Worm (Caenorhabditis elegans): ENCODE results near the gene sams-1.

The sams-1 gene

ce11 chrX:11933547-11933946 lies 32.2 kb upstream of the sams-1 start:
- no peak for TF ChIP-seq fax-1 (tag; optimal IDR thresholded peaks at IDR 0.05)
- TF ChIP-seq nfya-1 (tag; optimal IDR thresholded peaks at IDR 0.05): peak; percentile 47
- no peak for TF ChIP-seq hlh-30 (tag; optimal IDR thresholded peaks at IDR 0.05; ENCODE audit: insufficient read depth)

ce11 chrX:11934933-11935332 lies 30.8 kb upstream of the sams-1 start:
- TF ChIP-seq npax-4 (tag; optimal IDR thresholded peaks at IDR 0.05) (peak; percentile 50), fkh-10 (GFP tag; optimal IDR thresholded peaks at IDR 0.05) (no peak), sox-2 (GFP tag; IDR thresholded peaks at IDR 0.05) (peak; percentile 33; the same call in 1 of the 2 replicates), C08G9.2 (tag; optimal IDR thresholded peaks at IDR 0.05) (peak; percentile 47), sdc-2 (tag; optimal IDR thresholded peaks at IDR 0.05) (peak; percentile 96), ceh-31 (tag; optimal IDR thresholded peaks at IDR 0.05) (peak; percentile 52), rnt-1 (tag; optimal IDR thresholded peaks at IDR 0.05) (peak; percentile 18), fkh-6 (tag; optimal IDR thresholded peaks at IDR 0.05) (peak; percentile 29), ceh-18 (tag; optimal IDR thresholded peaks at IDR 0.05) (peak; percentile 31), ref-2 (tag; optimal IDR thresholded peaks at IDR 0.05) (peak; percentile 55), ets-4 (tag; optimal IDR thresholded peaks at IDR 0.05) (peak; percentile 2), ceh-48 (tag; optimal IDR thresholded peaks at IDR 0.05) (peak; percentile 34), ceh-14 (tag; optimal IDR thresholded peaks at IDR 0.05) (peak; percentile 27), elt-2 (tag; optimal IDR thresholded peaks at IDR 0.05) (peak; percentile 72), ahr-1 (tag; optimal IDR thresholded peaks at IDR 0.05) (peak; percentile 19), pat-9 (tag; optimal IDR thresholded peaks at IDR 0.05) (peak; percentile 63), tbx-7 (tag; optimal IDR thresholded peaks at IDR 0.05) (peak; percentile 27), Y22D7AL.16 (tag; optimal IDR thresholded peaks at IDR 0.05) (peak; percentile 17), hlh-6 (tag; optimal IDR thresholded peaks at IDR 0.05) (peak; percentile 74), pax-1 (tag; optimal IDR thresholded peaks at IDR 0.05) (no peak), hlh-13 (GFP tag; optimal IDR thresholded peaks at IDR 0.05) (no peak), hlh-8 (tag; optimal IDR thresholded peaks at IDR 0.05) (peak; percentile 8), ceh-22 (tag; optimal IDR thresholded peaks at IDR 0.05) (no peak), K09A11.1 (tag; optimal IDR thresholded peaks at IDR 0.05; ENCODE audit: insufficient read depth) (peak; percentile 11), fax-1 (tag; optimal IDR thresholded peaks at IDR 0.05) (peak; percentile 13), T23F11.4 (GFP tag; optimal IDR thresholded peaks at IDR 0.05) (peak; percentile 15), ama-1 (optimal IDR thresholded peaks at IDR 0.05) (no peak), sox-4 (tag; optimal IDR thresholded peaks at IDR 0.05) (peak; percentile 64), dmd-4 (tag; optimal IDR thresholded peaks at IDR 0.05; ENCODE audit: borderline replicate concordance) (no peak), mec-3 (tag; optimal IDR thresholded peaks at IDR 0.05; ENCODE audit: borderline replicate concordance) (no peak), ceh-19 (GFP tag; optimal IDR thresholded peaks at IDR 0.05) (peak; percentile 60), ceh-34 (tag; optimal IDR thresholded peaks at IDR 0.05) (peak; percentile 73), lin-11 (tag; optimal IDR thresholded peaks at IDR 0.05) (peak; percentile 44), dve-1 (tag; optimal IDR thresholded peaks at IDR 0.05) (peak; percentile 21), hlh-15 (tag; optimal IDR thresholded peaks at IDR 0.05) (peak; percentile 21), ttx-3 (tag; optimal IDR thresholded peaks at IDR 0.05) (peak; percentile 1), lim-6 (tag; optimal IDR thresholded peaks at IDR 0.05) (no peak), ceh-45 (GFP tag; IDR thresholded peaks at IDR 0.05) (no peak), C38D4.7 (GFP tag; optimal IDR thresholded peaks at IDR 0.05) (peak; percentile 67), zip-5 (tag; optimal IDR thresholded peaks at IDR 0.05) (peak; percentile 23), madf-2 (tag; optimal IDR thresholded peaks at IDR 0.05) (no peak), tbx-2 (tag; optimal IDR thresholded peaks at IDR 0.05) (peak; percentile 54), unc-42 (tag; optimal IDR thresholded peaks at IDR 0.05) (peak; percentile 25), che-1 (tag; optimal IDR thresholded peaks at IDR 0.05) (peak; percentile 72), ceh-2 (tag; optimal IDR thresholded peaks at IDR 0.05) (peak; percentile 49), nhr-232 (tag; optimal IDR thresholded peaks at IDR 0.05) (peak; percentile 23), syd-9 (tag; optimal IDR thresholded peaks at IDR 0.05) (peak; percentile 14), ztf-16 (tag; optimal IDR thresholded peaks at IDR 0.05) (peak; percentile 51), ceh-6 (GFP tag; optimal IDR thresholded peaks at IDR 0.05) (peak; percentile 67)

All from whole organism, late embryonic.